Fruit fly (Drosophila melanogaster) Kc167 (cell line): ENCODE data around the gene CG42535.

Experiments used
- Myc ChIP-seq: fragments of >200 bp; optimal IDR thresholded peaks from 2 replicates; lab custom pipeline; 2017; ENCODE audit warnings: missing external identifiers
- Sin3A ChIP-seq: fragments of >200 bp; optimal IDR thresholded peaks from 2 replicates; lab custom pipeline; 2018; ENCODE audit warnings: missing external identifiers
- h ChIP-seq: fragments of >200 bp; optimal IDR thresholded peaks from 3 replicates; lab custom pipeline; 2018; ENCODE audit warnings: missing external identifiers
- insv ChIP-seq: fragments of >200 bp; optimal IDR thresholded peaks from 3 replicates; lab custom pipeline; 2018; ENCODE audit warnings: missing external identifiers
- psq ChIP-seq: fragments of >200 bp; optimal IDR thresholded peaks from 2 replicates; lab custom pipeline; 2017; ENCODE audit warnings: missing external identifiers
- ttk ChIP-seq: sonication (Bioruptor generic); optimal IDR thresholded peaks from 2 replicates; lab custom pipeline; 2017; ENCODE audit warnings: missing external identifiers

CG42535 gene

DNA sequence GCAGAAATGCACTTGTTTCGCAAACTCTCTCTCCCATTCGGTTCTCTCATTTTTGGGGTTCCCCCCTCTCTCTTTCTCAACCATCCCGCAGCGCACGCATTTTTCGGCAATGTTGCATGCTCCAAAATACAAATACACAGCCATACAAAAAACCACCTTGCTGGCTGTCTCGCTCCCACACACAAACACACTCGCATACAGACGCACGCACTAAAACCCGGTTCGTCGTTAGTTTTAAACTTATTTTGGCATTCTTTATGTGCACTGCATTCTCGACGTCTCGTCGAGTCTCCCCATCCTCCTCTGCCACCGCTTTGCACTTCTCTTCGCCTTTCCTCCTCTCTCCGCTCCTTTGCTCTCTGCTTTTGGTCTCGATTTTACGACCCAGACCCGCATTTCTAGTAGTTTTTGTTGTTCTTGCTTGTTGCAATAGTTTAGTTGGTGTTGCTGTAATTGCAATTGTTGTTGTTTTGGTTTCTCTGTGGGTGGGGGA, 35.8 kb upstream of the CG42535 start:
- TF ChIP-seq ttk (lab: Kevin White, UChicago) (no peak), Myc (no peak), Sin3A (no peak), insv (lab: Kevin White, UChicago) (no peak), psq (lab: Kevin White, UChicago) (no peak), h (no peak)

dm6 chr3L:10665433-10666150, 34.9 kb upstream of the CG42535 start:
- TF ChIP-seq h (no peak), Sin3A (no peak), Myc (no peak), ttk (lab: Kevin White, UChicago) (no peak), psq (lab: Kevin White, UChicago) (no peak)

DNA sequence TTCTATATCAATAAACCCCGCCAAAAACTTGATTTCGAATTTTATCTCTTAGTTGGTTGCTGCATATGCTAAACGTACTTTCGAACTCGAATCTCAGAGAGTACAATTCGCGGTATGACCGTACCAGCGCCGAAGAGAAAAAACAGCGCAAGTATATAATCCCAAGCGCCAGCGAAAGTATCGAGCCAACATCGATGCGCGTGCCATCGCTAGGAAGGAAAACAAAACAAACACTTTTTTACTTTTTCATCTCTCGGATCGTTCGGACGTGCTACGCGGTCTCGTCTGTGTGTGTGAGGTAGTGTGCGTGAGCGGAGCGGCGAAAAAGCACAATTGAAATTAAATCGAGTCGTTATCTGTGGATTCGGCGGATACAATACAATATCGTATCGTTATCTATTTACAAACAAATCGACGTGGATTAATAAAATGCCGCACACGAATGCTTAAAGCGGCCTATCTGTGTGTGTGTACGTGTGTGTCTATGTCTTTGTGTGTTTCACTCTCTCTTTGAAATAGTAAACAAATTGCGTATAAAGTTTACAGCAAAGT, 33.9 kb upstream of the CG42535 start, which contains the start of gene simj:
Gene simj (plus strand): TSS at position 229 of the 552 bp plus-strand sequence.
- TF ChIP-seq h (no peak), psq (lab: Kevin White, UChicago) (no peak), Sin3A (no peak), insv (lab: Kevin White, UChicago) (no peak), ttk (lab: Kevin White, UChicago) (no peak), Myc (no peak)

DNA sequence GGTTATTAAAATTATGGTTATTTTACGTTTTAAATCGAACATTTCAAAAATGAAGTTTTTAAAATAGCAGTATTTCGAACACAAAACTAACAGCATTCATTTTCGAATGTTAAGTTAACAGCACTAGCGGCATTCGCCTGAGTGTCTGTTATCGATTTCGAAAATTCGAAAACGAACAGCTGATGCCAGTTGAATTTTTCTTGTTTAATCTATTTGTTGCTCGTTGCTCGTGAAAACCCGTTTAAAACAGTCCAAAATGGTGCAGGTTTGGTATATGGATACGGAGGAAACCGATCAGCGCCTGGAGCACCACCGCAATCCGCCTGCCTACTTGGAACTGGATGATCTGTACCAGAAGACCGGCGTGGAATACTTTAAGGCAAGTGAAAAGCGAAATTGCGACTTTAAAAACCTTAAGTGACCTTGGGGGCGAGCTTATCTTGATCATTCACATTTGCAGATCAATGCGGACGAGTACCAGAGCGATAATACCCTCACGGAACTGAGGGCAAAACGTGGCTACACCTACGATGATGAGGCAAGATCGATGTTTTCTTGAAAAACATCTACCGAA, 32.5 kb upstream of the CG42535 start, which contains the start of gene Adi1:
Gene Adi1 (plus strand): TSS at position 187 of the 574 bp plus-strand sequence.
- TF ChIP-seq psq (lab: Kevin White, UChicago): no peak
- no peak for TF ChIP-seq h
- no peak for TF ChIP-seq Sin3A
- no peak for TF ChIP-seq ttk (lab: Kevin White, UChicago)
- TF ChIP-seq insv (lab: Kevin White, UChicago): no peak
- no peak for TF ChIP-seq Myc

dm6 chr3L:10660744-10661589, 30.2 kb upstream of the CG42535 start, which contains the start of the genes CG32066 and CG8003:
TSS of gene CG32066 (minus strand) at chr3L:10661013.
TSS of gene CG8003 (plus strand) at chr3L:10661475.
- TF ChIP-seq psq (lab: Kevin White, UChicago): no peak
- no peak for TF ChIP-seq ttk (lab: Kevin White, UChicago)

DNA sequence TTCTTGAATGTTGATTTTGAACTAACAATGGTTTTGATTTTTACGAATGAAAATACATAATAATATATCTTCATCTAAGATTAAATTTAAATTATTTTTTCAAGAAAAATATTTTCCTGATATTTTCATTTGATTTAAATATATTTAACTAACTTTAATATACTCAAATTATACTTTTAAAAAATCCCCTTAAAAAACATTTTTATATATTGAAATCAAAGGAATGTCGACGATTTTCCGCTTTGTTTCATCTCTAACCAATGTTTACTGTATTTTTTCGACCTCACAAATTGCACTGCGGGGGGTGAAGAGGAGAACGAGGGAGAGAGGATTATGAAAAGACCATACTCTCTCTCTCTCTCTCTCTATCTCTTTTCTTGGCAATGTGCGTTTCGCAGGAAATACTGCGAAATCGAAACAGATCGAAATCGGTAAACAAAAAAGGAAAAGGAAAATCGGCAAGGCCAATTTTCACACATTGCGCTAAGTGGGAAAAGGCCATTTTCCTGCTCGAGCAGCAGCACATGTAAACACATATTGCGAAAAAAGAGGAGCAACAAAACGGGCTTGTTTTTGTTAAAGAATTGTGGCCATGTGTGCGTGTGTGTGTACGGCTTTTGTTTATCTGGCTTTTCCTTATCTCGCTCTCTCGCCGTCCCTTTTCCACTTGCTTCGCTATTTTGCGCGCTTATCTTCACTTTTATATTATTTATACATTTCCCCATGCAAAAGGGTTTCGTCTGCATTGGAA, 29.4 kb upstream of the CG42535 start:
- TF ChIP-seq psq (lab: Kevin White, UChicago) (no peak), insv (lab: Kevin White, UChicago) (no peak), Myc (no peak), ttk (lab: Kevin White, UChicago) (no peak), Sin3A (no peak), h (no peak)

DNA sequence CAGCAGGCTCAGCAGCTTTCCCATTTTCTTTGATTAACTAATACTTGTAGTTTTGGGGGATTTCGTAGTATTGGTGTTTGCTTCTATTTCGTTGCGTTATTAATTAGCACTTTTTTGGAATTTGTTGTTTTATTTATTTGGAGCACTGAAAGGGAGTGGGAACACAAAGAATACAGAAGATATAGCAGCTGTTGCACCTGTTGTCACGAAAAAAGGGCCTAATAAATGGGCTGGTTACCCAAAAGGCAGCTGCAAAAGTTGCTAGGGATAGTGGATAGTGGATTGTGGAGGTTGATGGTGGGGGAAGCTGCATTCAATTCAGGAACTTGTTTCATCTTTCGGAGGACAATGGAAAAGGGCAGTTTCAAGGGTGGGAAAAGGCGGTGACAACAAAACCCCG, 28.8 kb upstream of the CG42535 start:
- no peak for TF ChIP-seq ttk (lab: Kevin White, UChicago)
- TF ChIP-seq psq (lab: Kevin White, UChicago): no peak
- no peak for TF ChIP-seq insv (lab: Kevin White, UChicago)
- no peak for TF ChIP-seq Sin3A
- no peak for TF ChIP-seq Myc
- no peak for TF ChIP-seq h

dm6 chr3L:10658362-10659127, 27.8 kb upstream of the CG42535 start:
- TF ChIP-seq h: no peak
- no peak for TF ChIP-seq Sin3A
- TF ChIP-seq Myc: no peak
- TF ChIP-seq insv (lab: Kevin White, UChicago): no peak
- TF ChIP-seq psq (lab: Kevin White, UChicago): no peak
- no peak for TF ChIP-seq ttk (lab: Kevin White, UChicago)

DNA sequence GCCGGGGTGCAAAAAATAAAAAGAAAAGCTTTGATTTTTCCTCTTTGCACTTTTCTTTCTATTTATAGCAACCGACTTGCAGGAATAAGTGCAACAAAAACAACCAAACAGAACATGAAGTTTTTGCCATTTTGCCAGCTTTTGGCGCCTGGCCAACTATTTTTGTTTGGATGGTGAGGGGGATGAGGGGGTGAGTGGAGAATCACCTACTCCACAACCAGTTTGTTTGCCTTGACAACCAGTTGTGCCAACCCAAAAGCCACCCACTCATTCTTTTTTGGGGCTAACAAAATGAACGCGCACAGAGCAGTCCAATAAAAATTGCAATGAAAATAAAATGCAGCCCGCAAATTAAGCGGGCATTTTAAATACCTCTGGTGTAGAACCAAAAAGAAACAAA, 26.6 kb upstream of the CG42535 start:
- TF ChIP-seq h (no peak), ttk (lab: Kevin White, UChicago) (no peak), Myc (no peak), Sin3A (no peak), psq (lab: Kevin White, UChicago) (no peak)

DNA sequence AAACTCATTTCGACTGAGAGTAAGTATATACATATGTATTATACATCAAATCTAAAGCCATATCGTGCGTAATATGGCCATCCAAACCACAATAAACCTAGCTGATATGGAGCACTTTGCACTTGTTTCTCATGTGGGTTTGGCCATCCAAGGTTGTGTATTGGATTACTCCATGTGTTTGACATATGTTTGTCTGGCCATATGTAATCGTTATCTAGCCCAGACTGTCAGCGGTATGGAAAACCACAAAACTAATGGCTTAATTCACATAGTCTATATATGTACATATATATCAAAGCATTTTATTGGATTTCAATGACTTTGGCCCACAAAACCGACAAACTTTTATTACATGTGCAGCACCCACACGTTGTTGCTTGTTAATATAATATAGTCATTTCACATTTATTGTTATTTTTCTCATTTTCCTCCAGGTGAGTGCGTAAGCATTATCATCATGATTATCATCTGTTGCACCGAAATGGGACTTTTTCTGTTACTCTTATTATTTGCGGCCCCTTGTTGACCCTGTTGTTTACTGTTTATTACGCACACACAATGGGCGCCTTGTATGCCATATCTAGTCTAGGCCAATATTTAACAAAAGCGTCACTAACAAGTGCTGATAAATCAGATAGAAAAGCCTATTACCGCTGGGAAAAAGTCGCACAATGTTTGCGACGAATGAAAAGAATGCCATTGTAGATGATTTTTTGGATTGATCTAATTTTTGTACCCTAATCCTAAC, 25.9 kb upstream of the CG42535 start:
- TF ChIP-seq insv (lab: Kevin White, UChicago) (no peak), h (no peak), Myc (no peak), psq (lab: Kevin White, UChicago) (no peak), Sin3A (no peak), ttk (lab: Kevin White, UChicago) (no peak)
